Fruit fly (Drosophila melanogaster) whole organism, embryonic: ENCODE data around the gene COX7AL2.

ENCODE experiments used
- CG11696 ChIP-seq: fragments of 200-800 bp; sonication (Bioruptor generic); IDR thresholded peaks from 2 replicates; pipeline ENCODE4 v1.3.6; 2022; ENCODE audit warnings: missing biosample characterization, missing genetic modification characterization
- CG13287 ChIP-seq: fragments of 200-800 bp; sonication (Bioruptor generic); IDR thresholded peaks from 2 replicates; pipeline ENCODE4 v1.3.6; 2022; ENCODE audit warnings: missing biosample characterization, missing genetic modification characterization; ENCODE audit not compliant: partially characterized antibody
- CG15479 ChIP-seq: fragments of 200-800 bp; sonication (Bioruptor generic); optimal IDR thresholded peaks from 3 replicates; lab custom pipeline; 2019; ENCODE audit warnings: missing biosample characterization, mild to moderate bottlenecking, missing genetic modification characterization, moderate library complexity
- CG15514 ChIP-seq: fragments of 200-800 bp; sonication (Bioruptor generic); optimal IDR thresholded peaks from 3 replicates; lab custom pipeline; 2017; ENCODE audit warnings: missing biosample characterization, missing genetic modification characterization, mild to moderate bottlenecking, moderate library complexity, missing genetic modification reagents
- CG1603 ChIP-seq: fragments of 200-800 bp; sonication (Bioruptor generic); optimal IDR thresholded peaks from 2 replicates; lab custom pipeline; 2019; ENCODE audit warnings: missing biosample characterization, mild to moderate bottlenecking, missing genetic modification characterization, moderate library complexity
- CG33213 ChIP-seq: fragments of 200-800 bp; sonication (Bioruptor generic); optimal IDR thresholded peaks from 3 replicates; lab custom pipeline; 2016; ENCODE audit warnings: missing biosample characterization, missing genetic modification characterization
- CG33557 ChIP-seq: fragments of 200-800 bp; sonication (Bioruptor generic); optimal IDR thresholded peaks from 2 replicates; lab custom pipeline; 2019; ENCODE audit warnings: missing biosample characterization, mild to moderate bottlenecking, missing genetic modification characterization, moderate library complexity
- CG4617 ChIP-seq: fragments of 200-800 bp; sonication (Bioruptor generic); optimal IDR thresholded peaks from 3 replicates; lab custom pipeline; 2016; ENCODE audit warnings: missing biosample characterization, missing genetic modification characterization, borderline replicate concordance
- CG4730 ChIP-seq: fragments of 200-800 bp; sonication (Bioruptor generic); IDR thresholded peaks from 2 replicates; pipeline ENCODE4 v1.3.6; 2022; ENCODE audit warnings: missing biosample characterization, missing genetic modification characterization
- CG5953 ChIP-seq: fragments of 200-800 bp; sonication (Bioruptor generic); IDR thresholded peaks from 2 replicates; pipeline ENCODE4 v1.3.6; 2022; ENCODE audit warnings: missing biosample characterization, missing genetic modification characterization
- CG6683 ChIP-seq: fragments of 200-800 bp; sonication (Bioruptor generic); optimal IDR thresholded peaks from 2 replicates; lab custom pipeline; 2017; ENCODE audit warnings: missing biosample characterization, mild to moderate bottlenecking, missing genetic modification characterization, missing genetic modification reagents
- CG6689 ChIP-seq: fragments of 200-800 bp; sonication (Bioruptor generic); IDR thresholded peaks from 2 replicates; pipeline ENCODE4 v1.3.6; 2022; ENCODE audit warnings: missing biosample characterization, missing genetic modification characterization
- CG8359 ChIP-seq: fragments of 200-800 bp; sonication (Bioruptor generic); optimal IDR thresholded peaks from 2 replicates; lab custom pipeline; 2017; ENCODE audit warnings: missing biosample characterization, mild to moderate bottlenecking, missing genetic modification characterization, borderline replicate concordance
- CG8388 ChIP-seq: fragments of 200-800 bp; sonication (Bioruptor generic); optimal IDR thresholded peaks from 2 replicates; lab custom pipeline; 2019; ENCODE audit warnings: missing biosample characterization, mild to moderate bottlenecking, missing genetic modification characterization, moderate library complexity
- Camta ChIP-seq: fragments of 200-800 bp; sonication (Bioruptor generic); optimal IDR thresholded peaks from 2 replicates; lab custom pipeline; 2016; ENCODE audit warnings: missing biosample characterization, missing genetic modification characterization
- Dip2 ChIP-seq: fragments of 200-800 bp; sonication (Bioruptor generic); IDR thresholded peaks from 2 replicates; pipeline ENCODE4 v1.3.6; 2022; ENCODE audit warnings: missing biosample characterization, missing genetic modification characterization
- Dip3 ChIP-seq: fragments of 200-800 bp; sonication (Bioruptor generic); optimal IDR thresholded peaks from 3 replicates; lab custom pipeline; 2016; ENCODE audit warnings: missing biosample characterization, missing genetic modification characterization
- Eip74EF ChIP-seq, 2 experiments: fragments of 200-800 bp in 1 of 2; fragments of >200 bp in 1 of 2; sonication (Bioruptor generic) in 1 of 2; optimal IDR thresholded peaks; 2 replicates each; lab custom pipeline; 2017 to 2019; ENCODE audit warnings: missing biosample characterization in 2 of 2, missing genetic modification characterization in 2 of 2, mild to moderate bottlenecking in 1 of 2, moderate library complexity in 1 of 2
- Fer3 ChIP-seq: fragments of 200-800 bp; sonication (Bioruptor generic); optimal IDR thresholded peaks from 2 replicates; lab custom pipeline; 2018; ENCODE audit warnings: missing biosample characterization, mild to moderate bottlenecking, missing genetic modification characterization, moderate library complexity
- Mad ChIP-seq: fragments of 200-800 bp; sonication (Bioruptor generic); optimal IDR thresholded peaks from 2 replicates; lab custom pipeline; 2016; ENCODE audit warnings: missing biosample characterization, missing genetic modification characterization
- NC2α ChIP-seq: fragments of 200-800 bp; sonication (Bioruptor generic); optimal IDR thresholded peaks from 2 replicates; lab custom pipeline; 2016; ENCODE audit warnings: missing biosample characterization, missing genetic modification characterization
- NfI ChIP-seq: fragments of 200-800 bp; sonication (Bioruptor generic); optimal IDR thresholded peaks from 3 replicates; lab custom pipeline; 2018; ENCODE audit warnings: missing biosample characterization, mild to moderate bottlenecking, missing genetic modification characterization, moderate library complexity
- Six4 ChIP-seq: fragments of 200-800 bp; sonication (Bioruptor generic); optimal IDR thresholded peaks from 2 replicates; lab custom pipeline; 2016; ENCODE audit warnings: missing biosample characterization, missing genetic modification characterization
- TFAM ChIP-seq: fragments of 200-800 bp; sonication (Bioruptor generic); optimal IDR thresholded peaks from 2 replicates; lab custom pipeline; 2017; ENCODE audit warnings: missing biosample characterization, missing genetic modification characterization, inconsistent platforms
- Xbp1 ChIP-seq: fragments of 200-800 bp; sonication (Bioruptor generic); optimal IDR thresholded peaks from 3 replicates; lab custom pipeline; 2016; ENCODE audit warnings: missing biosample characterization, mild to moderate bottlenecking, missing genetic modification characterization
- YL-1 ChIP-seq: fragments of 200-800 bp; sonication (Bioruptor generic); optimal IDR thresholded peaks from 3 replicates; lab custom pipeline; 2017; ENCODE audit warnings: missing biosample characterization, mild to moderate bottlenecking, missing genetic modification characterization
- ara ChIP-seq: fragments of 200-800 bp; sonication (Bioruptor generic); IDR thresholded peaks from 2 replicates; pipeline ENCODE4 v1.3.6; 2022; ENCODE audit warnings: missing biosample characterization, missing genetic modification characterization
- ato ChIP-seq: fragments of 200-800 bp; sonication (Bioruptor generic); IDR thresholded peaks from 2 replicates; pipeline ENCODE4 v1.3.6; 2022; ENCODE audit warnings: missing biosample characterization, missing genetic modification characterization; ENCODE audit not compliant: partially characterized antibody
- az2 ChIP-seq: fragments of 200-800 bp; sonication (Bioruptor generic); optimal IDR thresholded peaks from 3 replicates; lab custom pipeline; 2016; ENCODE audit warnings: missing biosample characterization, missing genetic modification characterization
- bigmax ChIP-seq: fragments of 200-800 bp; sonication (Bioruptor generic); optimal IDR thresholded peaks from 2 replicates; lab custom pipeline; 2018; ENCODE audit warnings: missing biosample characterization, mild to moderate bottlenecking, missing genetic modification characterization
- corto ChIP-seq: fragments of 200-800 bp; sonication (Bioruptor generic); optimal IDR thresholded peaks from 2 replicates; lab custom pipeline; 2016; ENCODE audit warnings: missing biosample characterization, mild to moderate bottlenecking, missing genetic modification characterization, moderate library complexity
- da ChIP-seq: fragments of 200-800 bp; sonication (Bioruptor generic); optimal IDR thresholded peaks from 2 replicates; lab custom pipeline; 2016; ENCODE audit warnings: missing biosample characterization, missing genetic modification characterization
- dan ChIP-seq: fragments of 200-800 bp; sonication (Bioruptor generic); IDR thresholded peaks from 2 replicates; pipeline ENCODE4 v1.3.6; 2022; ENCODE audit warnings: missing biosample characterization, missing genetic modification characterization
- dm ChIP-seq: fragments of 200-800 bp; sonication (Bioruptor generic); optimal IDR thresholded peaks from 3 replicates; lab custom pipeline; 2016; ENCODE audit warnings: missing biosample characterization, missing genetic modification characterization
- fd64A ChIP-seq: fragments of 200-800 bp; sonication (Bioruptor generic); optimal IDR thresholded peaks from 3 replicates; lab custom pipeline; 2018; ENCODE audit warnings: missing biosample characterization, mild to moderate bottlenecking, missing genetic modification characterization
- fd96Cb ChIP-seq: fragments of 200-800 bp; sonication (Bioruptor generic); optimal IDR thresholded peaks from 2 replicates; lab custom pipeline; 2018; ENCODE audit warnings: missing biosample characterization, mild to moderate bottlenecking, missing genetic modification characterization, moderate library complexity
- grau ChIP-seq: fragments of 200-800 bp; optimal IDR thresholded peaks from 3 replicates; lab custom pipeline; 2019; ENCODE audit warnings: missing biosample characterization, mild to moderate bottlenecking, missing genetic modification characterization, moderate library complexity
- ind ChIP-seq: fragments of 200-800 bp; sonication (Bioruptor generic); optimal IDR thresholded peaks from 3 replicates; lab custom pipeline; 2016; ENCODE audit warnings: missing biosample characterization, missing genetic modification characterization
- kah ChIP-seq: fragments of 200-800 bp; sonication (Bioruptor generic); optimal IDR thresholded peaks from 2 replicates; lab custom pipeline; 2018; ENCODE audit warnings: missing biosample characterization, mild to moderate bottlenecking, missing genetic modification characterization
- kni ChIP-seq: fragments of 200-800 bp; sonication (Bioruptor generic); optimal IDR thresholded peaks from 3 replicates; lab custom pipeline; 2017; ENCODE audit warnings: mild to moderate bottlenecking, missing biosample characterization, missing genetic modification reagents, missing genetic modification characterization
- mirr ChIP-seq: fragments of 200-800 bp; sonication (Bioruptor generic); optimal IDR thresholded peaks from 3 replicates; lab custom pipeline; 2018; ENCODE audit warnings: missing biosample characterization, mild to moderate bottlenecking, missing genetic modification characterization
- odd ChIP-seq: fragments of 200-800 bp; sonication (Bioruptor generic); optimal IDR thresholded peaks from 2 replicates; lab custom pipeline; 2017; ENCODE audit warnings: missing biosample characterization, mild to moderate bottlenecking, missing genetic modification characterization
- onecut ChIP-seq: fragments of 200-800 bp; sonication (Bioruptor generic); IDR thresholded peaks from 2 replicates; pipeline ENCODE4 v1.3.6; 2022; ENCODE audit warnings: missing biosample characterization, missing genetic modification characterization
- p53 ChIP-seq: fragments of 200-800 bp; sonication (Bioruptor generic); optimal IDR thresholded peaks from 2 replicates; lab custom pipeline; 2016; ENCODE audit warnings: missing biosample characterization, missing genetic modification characterization
- sens-2 ChIP-seq: fragments of 200-800 bp; sonication (Bioruptor generic); IDR thresholded peaks from 2 replicates; pipeline ENCODE4 v1.3.6; 2022; ENCODE audit warnings: missing biosample characterization, missing genetic modification characterization
- slou ChIP-seq: fragments of 200-800 bp; sonication (Bioruptor generic); optimal IDR thresholded peaks from 3 replicates; lab custom pipeline; 2016; ENCODE audit warnings: missing biosample characterization, missing genetic modification characterization
- sr ChIP-seq: fragments of 200-800 bp; sonication (Bioruptor generic); IDR thresholded peaks from 3 replicates; pipeline ENCODE4 v1.3.6; 2022; ENCODE audit warnings: missing biosample characterization, missing genetic modification characterization
- vfl ChIP-seq: fragments of 200-800 bp; sonication (Bioruptor generic); optimal IDR thresholded peaks from 2 replicates; lab custom pipeline; 2016; ENCODE audit warnings: missing biosample characterization, missing genetic modification characterization
- wdn ChIP-seq: fragments of 200-800 bp; sonication (Bioruptor generic); IDR thresholded peaks from 2 replicates; pipeline ENCODE4 v1.3.6; 2022; ENCODE audit warnings: missing biosample characterization, missing genetic modification characterization
- yki ChIP-seq: fragments of >200 bp; optimal IDR thresholded peaks from 3 replicates; lab custom pipeline; 2018

COX7AL2 gene

DNA sequence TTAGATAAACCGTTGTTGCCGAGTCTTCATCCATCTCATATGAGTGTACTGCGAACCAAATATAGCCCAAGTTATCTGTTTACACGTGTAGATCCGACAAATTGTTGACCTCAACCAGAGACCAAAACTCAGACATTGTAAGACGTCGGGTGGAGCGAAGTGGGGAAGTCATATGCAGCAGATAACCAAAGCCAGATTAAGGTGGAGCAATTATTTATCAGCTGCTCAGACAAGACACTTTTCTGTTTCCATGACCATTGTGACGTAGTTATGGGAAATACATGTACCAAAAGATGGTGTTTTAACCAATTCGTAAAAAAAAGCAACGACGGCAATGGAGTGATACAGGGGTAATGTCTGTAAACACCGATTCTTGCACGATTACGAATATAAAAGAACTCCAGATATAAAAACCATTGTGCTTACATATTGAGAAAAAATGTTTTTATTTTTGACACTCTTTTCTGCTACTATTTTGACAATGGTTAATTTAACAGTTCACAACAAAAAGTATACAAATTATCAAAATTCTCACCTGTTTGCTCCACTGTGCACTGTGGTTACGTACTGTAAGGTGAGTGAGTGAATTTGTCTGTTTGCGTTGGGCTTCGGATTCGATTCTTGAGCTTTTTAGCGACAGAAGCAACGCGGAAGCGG lies 20.3 kb downstream of the COX7AL2 start (continued):
- TF ChIP-seq Mad (GFP tag; lab: Kevin White, UChicago) = no peak
- no peak for TF ChIP-seq ara
- peak; percentile 25 for TF ChIP-seq Fer3 (tag; lab: Kevin White, UChicago)
- peak; percentile 61 for TF ChIP-seq grau (tag; lab: Kevin White, UChicago)
- peak; percentile 31 for TF ChIP-seq CG8388
- TF ChIP-seq Eip74EF (GFP tag; optimal IDR thresholded peaks at IDR 0.05; lab: Kevin White, UChicago) = no peak
- peak; percentile 53 for TF ChIP-seq corto (GFP tag; lab: Kevin White, UChicago)
- no peak for TF ChIP-seq CG33213 (GFP tag; lab: Kevin White, UChicago)
- TF ChIP-seq Dip2 (GFP tag; lab: Robert Waterston, UW) = no peak
- TF ChIP-seq wdn (GFP tag; lab: Robert Waterston, UW) = no peak
- TF ChIP-seq odd (GFP tag; lab: Kevin White, UChicago) = no peak
- no peak for TF ChIP-seq CG33557 (GFP tag; lab: Kevin White, UChicago)
- TF ChIP-seq YL-1 (GFP tag; lab: Kevin White, UChicago) = no peak
- TF ChIP-seq yki = no peak
- TF ChIP-seq CG4617 (GFP tag; lab: Kevin White, UChicago) = peak; percentile 8
- no peak for TF ChIP-seq sr (GFP tag; lab: Robert Waterston, UW)
- peak; percentile 30 for TF ChIP-seq CG15514 (GFP tag; lab: Kevin White, UChicago)
- no peak for TF ChIP-seq CG13287
- TF ChIP-seq kah (GFP tag; lab: Kevin White, UChicago) = no peak
- no peak for TF ChIP-seq onecut (GFP tag; lab: Robert Waterston, UW)
- TF ChIP-seq da (GFP tag; lab: Kevin White, UChicago) = no peak
- TF ChIP-seq Camta (GFP tag; lab: Kevin White, UChicago) = peak; percentile 44
- peak; percentile 24 for TF ChIP-seq CG1603
- TF ChIP-seq Xbp1 (GFP tag; lab: Kevin White, UChicago) = peak; percentile 48
- peak; percentile 21 for TF ChIP-seq p53 (GFP tag; lab: Kevin White, UChicago)
- no peak for TF ChIP-seq CG6683
- no peak for TF ChIP-seq dan
- TF ChIP-seq ato (GFP tag; lab: Robert Waterston, UW) = no peak
- no peak for TF ChIP-seq NC2α
- TF ChIP-seq CG6689 (GFP tag; lab: Robert Waterston, UW) = 0 out of 2 replicates have a peak, but pooled peaks have one; percentile 25
- TF ChIP-seq ind (GFP tag; lab: Kevin White, UChicago) = peak; percentile 53
- TF ChIP-seq CG5953 (GFP tag; lab: Robert Waterston, UW) = no peak
- TF ChIP-seq vfl (GFP tag; lab: Kevin White, UChicago) = peak; percentile 30
- TF ChIP-seq bigmax (GFP tag; lab: Kevin White, UChicago) = no peak
- TF ChIP-seq Dip3 (GFP tag; lab: Kevin White, UChicago) = peak; percentile 43
- peak; percentile 30 for TF ChIP-seq slou
- TF ChIP-seq Six4 (GFP tag; lab: Kevin White, UChicago) = peak; percentile 14
- TF ChIP-seq dm = no peak
- no peak for TF ChIP-seq mirr (GFP tag; lab: Kevin White, UChicago)
- no peak for TF ChIP-seq sens-2 (GFP tag; lab: Robert Waterston, UW)
- TF ChIP-seq CG11696 (GFP tag; lab: Robert Waterston, UW) = peak; percentile 46; the same call in 1 of the 2 replicates
- TF ChIP-seq fd64A = no peak
- TF ChIP-seq CG8359 (GFP tag; lab: Kevin White, UChicago) = no peak
- peak; percentile 49 for TF ChIP-seq fd96Cb (tag; lab: Kevin White, UChicago)
- TF ChIP-seq az2 (GFP tag; lab: Kevin White, UChicago) = peak; percentile 52
- no peak for TF ChIP-seq TFAM (GFP tag; lab: Kevin White, UChicago)
- TF ChIP-seq kni = no peak
- peak; percentile 37 for TF ChIP-seq NfI
- no peak for TF ChIP-seq CG15479 (GFP tag; lab: Kevin White, UChicago)
- no peak for TF ChIP-seq CG4730 (GFP tag; lab: Robert Waterston, UW)
